Worm (Caenorhabditis elegans): Measurements from ENCODE around the gene gtf-2H3.

gtf-2H3 gene

ce11 chrIII:10140732-10141131 is 20.8 kb upstream of the gtf-2H3 start, which contains the start of gene K08E5.6:
Gene K08E5.6, plus strand, starts transcription at chrIII:10141032.
- no peak for TF ChIP-seq madf-9 (GFP tag; conservative IDR thresholded peaks at IDR 0.05)
- no peak for TF ChIP-seq hmg-1.1 (GFP tag; IDR thresholded peaks at IDR 0.05)
- no peak for TF ChIP-seq egl-27 (tag; optimal IDR thresholded peaks at IDR 0.05)
- TF ChIP-seq nhr-76 (tag; optimal IDR thresholded peaks at IDR 0.05): no peak
- no peak for TF ChIP-seq skn-1 (tag; optimal IDR thresholded peaks at IDR 0.05)
- TF ChIP-seq spr-3 (GFP tag; optimal IDR thresholded peaks at IDR 0.05): no peak
- no peak for TF ChIP-seq ceh-20 (GFP tag; IDR thresholded peaks at IDR 0.05)

- TF ChIP-seq egl-43 (GFP tag; IDR thresholded peaks at IDR 0.05) (no peak), egl-27 (tag; optimal IDR thresholded peaks at IDR 0.05) (no peak), duxl-1 (tag; optimal IDR thresholded peaks at IDR 0.05; ENCODE audit: poor library complexity) (no peak), saeg-2 (GFP tag; IDR thresholded peaks at IDR 0.05) (no peak), unc-62 (GFP tag; optimal IDR thresholded peaks at IDR 0.05 in 1 of 2) (peak in 1 of 2 experiments; percentile 39), unc-62 (tag; optimal IDR thresholded peaks at IDR 0.05) (no peak), dmd-6 (GFP tag; IDR thresholded peaks at IDR 0.05) (no peak), jun-1 (tag; optimal IDR thresholded peaks at IDR 0.05) (no peak), ztf-11 (tag; optimal IDR thresholded peaks at IDR 0.05) (no peak), dve-1 (tag; optimal IDR thresholded peaks at IDR 0.05; ENCODE audit: insufficient read depth) (peak; percentile 6), lsy-2 (tag; optimal IDR thresholded peaks at IDR 0.05) (peak in 1 of 2 experiments; percentile 28), F44E2.7 (GFP tag; IDR thresholded peaks at IDR 0.05) (no peak), mep-1 (tag; optimal IDR thresholded peaks at IDR 0.05) (no peak), nhr-48 (tag; optimal IDR thresholded peaks at IDR 0.05) (no peak), dmd-8 (GFP tag; IDR thresholded peaks at IDR 0.05) (no peak), hlh-30 (tag; optimal IDR thresholded peaks at IDR 0.05; ENCODE audit: insufficient read depth) (peak; percentile 8), mxl-3 (GFP tag; optimal IDR thresholded peaks at IDR 0.05) (peak; percentile 9), hif-1 (tag; optimal IDR thresholded peaks at IDR 0.05) (peak in 1 of 2 experiments; percentile 27), aha-1 (tag) (peak; percentile 89)
Measured at ce11 chrIII:10136778-10137177, 16.8 kb upstream of the gtf-2H3 start, which contains the start of gene ZK1128.7. Gene ZK1128.7, plus strand, starts transcription at chrIII:10137006.

- no peak for TF ChIP-seq zip-11 (GFP tag; IDR thresholded peaks at IDR 0.05)
- TF ChIP-seq hlh-11 (tag; optimal IDR thresholded peaks at IDR 0.05): peak; percentile 52
- peak; percentile 43 for TF ChIP-seq pqm-1 (tag; optimal IDR thresholded peaks at IDR 0.05)
- TF ChIP-seq nhr-28 (tag; optimal IDR thresholded peaks at IDR 0.05): peak; percentile 9
- no peak for TF ChIP-seq daf-8 (GFP tag; IDR thresholded peaks at IDR 0.05)
- TF ChIP-seq daf-16 (GFP tag; optimal IDR thresholded peaks at IDR 0.05): no peak
- TF ChIP-seq daf-16 (tag; optimal IDR thresholded peaks at IDR 0.05): peak; percentile 55
- TF ChIP-seq dve-1 (tag; optimal IDR thresholded peaks at IDR 0.05; ENCODE audit: insufficient read depth): peak; percentile 52
- TF ChIP-seq nhr-6 (tag; optimal IDR thresholded peaks at IDR 0.05): peak; percentile 68
- no peak for TF ChIP-seq zag-1 (tag; optimal IDR thresholded peaks at IDR 0.05)
- peak in 1 of 2 experiments; percentile 3 for TF ChIP-seq unc-62 (GFP tag; optimal IDR thresholded peaks at IDR 0.05 in 1 of 2)
- TF ChIP-seq unc-62 (tag; optimal IDR thresholded peaks at IDR 0.05): no peak
Measured at ce11 chrIII:10134517-10134916, 14.6 kb upstream of the gtf-2H3 start.

- TF ChIP-seq gei-8 (GFP tag; optimal IDR thresholded peaks at IDR 0.05): no peak
- no peak for TF ChIP-seq ceh-82 (tag; optimal IDR thresholded peaks at IDR 0.05)
- no peak for TF ChIP-seq mxl-2 (GFP tag; conservative IDR thresholded peaks at IDR 0.05)
- no peak for TF ChIP-seq Y105C5A.15 (GFP tag; IDR thresholded peaks at IDR 0.05)
- TF ChIP-seq dve-1 (tag; optimal IDR thresholded peaks at IDR 0.05; ENCODE audit: insufficient read depth): peak; percentile 90
- no peak for TF ChIP-seq ceh-20 (GFP tag; IDR thresholded peaks at IDR 0.05)
- TF ChIP-seq set-16 (GFP tag; IDR thresholded peaks at IDR 0.05): peak; percentile 79; the same call in 1 of the 2 replicates
- peak; percentile 20 for TF ChIP-seq nhr-6 (tag; optimal IDR thresholded peaks at IDR 0.05)
- TF ChIP-seq daf-16 (GFP tag; optimal IDR thresholded peaks at IDR 0.05): no peak
- TF ChIP-seq daf-16 (tag; optimal IDR thresholded peaks at IDR 0.05): peak; percentile 65
- TF ChIP-seq ceh-44 (GFP tag; IDR thresholded peaks at IDR 0.05): no peak
- TF ChIP-seq ZK337.2 (GFP tag; IDR thresholded peaks at IDR 0.05): no peak
- TF ChIP-seq pqm-1 (tag; optimal IDR thresholded peaks at IDR 0.05): peak; percentile 75
- TF ChIP-seq mxl-3 (GFP tag; optimal IDR thresholded peaks at IDR 0.05): peak; percentile 16
- TF ChIP-seq php-3 (GFP tag; IDR thresholded peaks at IDR 0.05): no peak
- TF ChIP-seq nhr-48 (tag; optimal IDR thresholded peaks at IDR 0.05): no peak
- peak; percentile 73 for TF ChIP-seq nhr-28 (tag; optimal IDR thresholded peaks at IDR 0.05)
- TF ChIP-seq mes-2 (tag; optimal IDR thresholded peaks at IDR 0.05; ENCODE audit: poor library complexity, severe bottlenecking): peak; percentile 37
Measured at ce11 chrIII:10132495-10133450, 12.8 kb upstream of the gtf-2H3 start.
